Worm (Caenorhabditis elegans): Measurements from ENCODE around the gene Y94H6A.2.

DNA sequence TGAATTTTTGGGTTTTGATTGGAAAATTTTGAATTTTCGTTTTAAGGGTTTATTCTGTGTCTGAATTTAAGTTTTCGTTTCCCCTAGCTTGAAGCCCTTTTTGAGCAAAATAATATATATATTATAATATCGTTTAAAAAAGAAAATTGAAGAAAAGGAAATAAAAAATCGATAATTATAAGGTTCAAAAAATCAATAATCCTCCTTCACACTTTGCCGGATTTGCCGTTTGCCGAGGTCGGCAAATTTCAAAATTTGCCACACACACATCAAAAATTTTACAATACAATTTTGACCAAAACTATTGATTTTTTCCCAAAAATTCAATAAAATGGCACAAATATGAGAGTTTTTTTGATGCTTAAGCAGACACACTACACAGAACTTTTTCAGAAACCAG lies 6.5 kb downstream of the Y94H6A.2 start:
- TF ChIP-seq zfp-3 (GFP tag; conservative IDR thresholded peaks at IDR 0.05) (no peak), ceh-32 (tag; optimal IDR thresholded peaks at IDR 0.05; ENCODE audit: poor library complexity) (no peak), unc-39 (tag; optimal IDR thresholded peaks at IDR 0.05) (no peak), nhr-102 (tag; optimal IDR thresholded peaks at IDR 0.05) (no peak), duxl-1 (tag; optimal IDR thresholded peaks at IDR 0.05; ENCODE audit: poor library complexity) (no peak)
